Fruit fly (Drosophila melanogaster) whole organism, embryonic: Measurements from ENCODE around the gene nolo.

Experiments used
- Antp ChIP-seq: fragments of 200-800 bp; sonication (Bioruptor generic); optimal IDR thresholded peaks from 3 replicates; lab custom pipeline; 2016; ENCODE audit warnings: missing biosample characterization, missing genetic modification characterization
- Atf-2 ChIP-seq: fragments of 200-800 bp; sonication (Bioruptor generic); optimal IDR thresholded peaks from 2 replicates; lab custom pipeline; 2016; ENCODE audit warnings: missing biosample characterization, missing genetic modification characterization
- Bdp1 ChIP-seq: fragments of 200-800 bp; sonication (Bioruptor generic); optimal IDR thresholded peaks from 3 replicates; lab custom pipeline; 2016; ENCODE audit warnings: missing biosample characterization, missing genetic modification characterization
- Bgb ChIP-seq: fragments of 200-800 bp; sonication (Bioruptor generic); IDR thresholded peaks from 2 replicates; pipeline ENCODE4 v1.3.6; 2022; ENCODE audit warnings: missing biosample characterization, missing genetic modification characterization; ENCODE audit not compliant: partially characterized antibody
- CG11093 ChIP-seq: fragments of 200-800 bp; sonication (Bioruptor generic); IDR thresholded peaks from 3 replicates; pipeline ENCODE4 v1.3.6; 2022; ENCODE audit warnings: missing biosample characterization, missing genetic modification characterization
- CG13894 ChIP-seq: fragments of 200-800 bp; sonication (Bioruptor generic); optimal IDR thresholded peaks from 3 replicates; lab custom pipeline; 2018; ENCODE audit warnings: missing biosample characterization, mild to moderate bottlenecking, missing genetic modification characterization, moderate library complexity
- CG14667 ChIP-seq: fragments of 200-800 bp; sonication (Bioruptor generic); IDR thresholded peaks from 2 replicates; pipeline ENCODE4 v1.3.6; 2022; ENCODE audit warnings: missing biosample characterization, missing genetic modification characterization
- CG15073 ChIP-seq: fragments of 200-800 bp; sonication (Bioruptor generic); optimal IDR thresholded peaks from 2 replicates; lab custom pipeline; 2016; ENCODE audit warnings: missing biosample characterization, missing genetic modification characterization
- CG15269 ChIP-seq: fragments of 200-800 bp; sonication (Bioruptor generic); optimal IDR thresholded peaks from 2 replicates; lab custom pipeline; 2018; ENCODE audit warnings: missing biosample characterization, mild to moderate bottlenecking, missing genetic modification characterization, moderate library complexity
- CG15479 ChIP-seq: fragments of 200-800 bp; sonication (Bioruptor generic); optimal IDR thresholded peaks from 3 replicates; lab custom pipeline; 2019; ENCODE audit warnings: missing biosample characterization, mild to moderate bottlenecking, missing genetic modification characterization, moderate library complexity
- CG1603 ChIP-seq: fragments of 200-800 bp; sonication (Bioruptor generic); optimal IDR thresholded peaks from 2 replicates; lab custom pipeline; 2019; ENCODE audit warnings: missing biosample characterization, mild to moderate bottlenecking, missing genetic modification characterization, moderate library complexity
- CG17359 ChIP-seq: fragments of 200-800 bp; sonication (Bioruptor generic); optimal IDR thresholded peaks from 3 replicates; lab custom pipeline; 2018; ENCODE audit warnings: missing biosample characterization, mild to moderate bottlenecking, missing genetic modification characterization, moderate library complexity
- CG2129 ChIP-seq: fragments of 200-800 bp; sonication (Bioruptor generic); IDR thresholded peaks from 2 replicates; pipeline ENCODE4 v1.3.6; 2022; ENCODE audit warnings: missing biosample characterization, missing genetic modification characterization; ENCODE audit not compliant: partially characterized antibody
- CG3163 ChIP-seq: fragments of 200-800 bp; sonication (Bioruptor generic); optimal IDR thresholded peaks from 3 replicates; lab custom pipeline; 2016; ENCODE audit warnings: missing biosample characterization, missing genetic modification characterization
- CG3847 ChIP-seq: fragments of 200-800 bp; sonication (Bioruptor generic); IDR thresholded peaks from 2 replicates; pipeline ENCODE4 v1.3.6; 2022; ENCODE audit warnings: missing biosample characterization, missing genetic modification characterization
- CG6683 ChIP-seq: fragments of 200-800 bp; sonication (Bioruptor generic); optimal IDR thresholded peaks from 2 replicates; lab custom pipeline; 2017; ENCODE audit warnings: missing biosample characterization, mild to moderate bottlenecking, missing genetic modification characterization, missing genetic modification reagents
- CG6765 ChIP-seq: fragments of 200-800 bp; sonication (Bioruptor generic); optimal IDR thresholded peaks from 3 replicates; lab custom pipeline; 2017; ENCODE audit warnings: missing biosample characterization, mild to moderate bottlenecking, missing genetic modification characterization
- CG6854 ChIP-seq: fragments of 200-800 bp; sonication (Bioruptor generic); optimal IDR thresholded peaks from 3 replicates; lab custom pipeline; 2017; ENCODE audit warnings: missing biosample characterization, mild to moderate bottlenecking, missing genetic modification characterization
- CG7745 ChIP-seq: fragments of 200-800 bp; sonication (Bioruptor generic); optimal IDR thresholded peaks from 2 replicates; lab custom pipeline; 2018; ENCODE audit warnings: missing biosample characterization, mild to moderate bottlenecking, missing genetic modification characterization, moderate library complexity
- CG9215 ChIP-seq: fragments of 200-800 bp; sonication (Bioruptor generic); IDR thresholded peaks from 2 replicates; pipeline ENCODE4 v1.3.6; 2022; ENCODE audit warnings: missing biosample characterization, missing genetic modification characterization
- CG9609 ChIP-seq: fragments of 200-800 bp; sonication (Bioruptor generic); optimal IDR thresholded peaks from 3 replicates; lab custom pipeline; 2016; ENCODE audit warnings: missing biosample characterization, missing genetic modification characterization
- D19B ChIP-seq: fragments of 200-800 bp; sonication (Bioruptor generic); optimal IDR thresholded peaks from 2 replicates; lab custom pipeline; 2017; ENCODE audit warnings: missing biosample characterization, mild to moderate bottlenecking, missing genetic modification characterization
- Ets97D ChIP-seq: fragments of 200-800 bp; sonication (Bioruptor generic); optimal IDR thresholded peaks from 3 replicates; lab custom pipeline; 2016; ENCODE audit warnings: missing biosample characterization, missing genetic modification characterization
- GATAe ChIP-seq: fragments of 200-800 bp; sonication (Bioruptor generic); conservative IDR thresholded peaks from 2 replicates; pipeline ENCODE4 v1.3.6; 2022; ENCODE audit warnings: missing biosample characterization, missing genetic modification characterization
- Gsc ChIP-seq: fragments of 200-800 bp; sonication (Bioruptor generic); IDR thresholded peaks from 2 replicates; pipeline ENCODE4 v1.3.6; 2022; ENCODE audit warnings: missing biosample characterization, missing genetic modification characterization
- Hmr ChIP-seq: fragments of 200-800 bp; sonication (Bioruptor generic); optimal IDR thresholded peaks from 3 replicates; lab custom pipeline; 2017; ENCODE audit warnings: mild to moderate bottlenecking, missing biosample characterization, missing genetic modification reagents, missing genetic modification characterization
- Mad ChIP-seq: fragments of 200-800 bp; sonication (Bioruptor generic); optimal IDR thresholded peaks from 2 replicates; lab custom pipeline; 2016; ENCODE audit warnings: missing biosample characterization, missing genetic modification characterization
- Med ChIP-seq: fragments of 200-800 bp; sonication (Bioruptor generic); peaks from one replicate; lab custom pipeline; 2016; ENCODE audit warnings: missing biosample characterization, missing genetic modification characterization, mild to moderate bottlenecking, inconsistent platforms, moderate library complexity
- NC2β ChIP-seq: fragments of 200-800 bp; sonication (Bioruptor generic); optimal IDR thresholded peaks from 2 replicates; lab custom pipeline; 2016; ENCODE audit warnings: missing biosample characterization, missing genetic modification characterization
- Rfx ChIP-seq: fragments of 200-800 bp; sonication (Bioruptor generic); IDR thresholded peaks from 2 replicates; pipeline ENCODE4 v1.3.6; 2022; ENCODE audit warnings: missing biosample characterization, missing genetic modification characterization
- Xrp1 ChIP-seq: fragments of 200-800 bp; sonication (Bioruptor generic); IDR thresholded peaks from 2 replicates; pipeline ENCODE4 v1.3.6; 2022; ENCODE audit warnings: missing biosample characterization, missing genetic modification characterization
- al ChIP-seq: fragments of 200-800 bp; sonication (Bioruptor generic); IDR thresholded peaks from 2 replicates; pipeline ENCODE4 v1.3.6; 2022; ENCODE audit warnings: missing biosample characterization, missing genetic modification characterization
- btn ChIP-seq: fragments of 200-800 bp; sonication (Bioruptor generic); optimal IDR thresholded peaks from 2 replicates; lab custom pipeline; 2016; ENCODE audit warnings: missing biosample characterization, missing genetic modification characterization
- cato ChIP-seq: fragments of 200-800 bp; sonication (Bioruptor generic); optimal IDR thresholded peaks from 2 replicates; lab custom pipeline; 2016; ENCODE audit warnings: missing biosample characterization, missing genetic modification characterization, borderline replicate concordance
- dati ChIP-seq: fragments of 200-800 bp; sonication (Bioruptor generic); IDR thresholded peaks from 2 replicates; pipeline ENCODE4 v1.3.6; 2022; ENCODE audit warnings: missing biosample characterization, missing genetic modification characterization
- ems ChIP-seq: fragments of 200-800 bp; sonication (Bioruptor generic); optimal IDR thresholded peaks from 3 replicates; lab custom pipeline; 2016; ENCODE audit warnings: missing biosample characterization, missing genetic modification characterization
- en ChIP-seq: fragments of 200-800 bp; sonication (Bioruptor generic); optimal IDR thresholded peaks from 2 replicates; lab custom pipeline; 2016; ENCODE audit warnings: missing biosample characterization, missing genetic modification characterization
- esg ChIP-seq: fragments of 200-800 bp; sonication (Bioruptor generic); conservative IDR thresholded peaks from 2 replicates; pipeline ENCODE4 v1.3.6; 2022; ENCODE audit warnings: missing biosample characterization, missing genetic modification characterization
- hb ChIP-seq: fragments of 200-800 bp; sonication (Bioruptor generic); IDR thresholded peaks from 3 replicates; pipeline ENCODE4 v1.3.6; 2022; ENCODE audit warnings: missing biosample characterization, missing genetic modification characterization; ENCODE audit not compliant: partially characterized antibody
- mld ChIP-seq: fragments of 200-800 bp; sonication (Bioruptor generic); IDR thresholded peaks from 3 replicates; pipeline ENCODE4 v1.3.6; 2022; ENCODE audit warnings: missing biosample characterization, missing genetic modification characterization; ENCODE audit not compliant: partially characterized antibody
- odd ChIP-seq: fragments of 200-800 bp; sonication (Bioruptor generic); optimal IDR thresholded peaks from 2 replicates; lab custom pipeline; 2017; ENCODE audit warnings: missing biosample characterization, mild to moderate bottlenecking, missing genetic modification characterization
- pan ChIP-seq, 4 experiments: fragments of >200 bp in 3 of 4; fragments of 200-800 bp in 1 of 4; sonication (Bioruptor generic) in 1 of 4; optimal IDR thresholded peaks in 3 of 4; IDR thresholded peaks in 1 of 4; 2 replicates each; pipeline versions ENCODE4 v1.3.6 to Lab custom; 2017 to 2022; ENCODE audit warnings: missing biosample characterization in 2 of 4, missing genetic modification characterization in 2 of 4, mixed read lengths in 1 of 4
- phol ChIP-seq: fragments of 200-800 bp; sonication (Bioruptor generic); optimal IDR thresholded peaks from 3 replicates; lab custom pipeline; 2018; ENCODE audit warnings: missing biosample characterization, mild to moderate bottlenecking, missing genetic modification characterization, moderate library complexity
- repo ChIP-seq: fragments of 200-800 bp; sonication (Bioruptor generic); optimal IDR thresholded peaks from 2 replicates; lab custom pipeline; 2016; ENCODE audit warnings: missing biosample characterization, missing genetic modification characterization
- sd ChIP-seq: fragments of 200-800 bp; sonication (Bioruptor generic); optimal IDR thresholded peaks from 3 replicates; lab custom pipeline; 2018; ENCODE audit warnings: missing biosample characterization, mild to moderate bottlenecking, missing genetic modification characterization, moderate library complexity
- sqz ChIP-seq: fragments of 200-800 bp; sonication (Bioruptor generic); optimal IDR thresholded peaks from 3 replicates; lab custom pipeline; 2018; ENCODE audit warnings: missing biosample characterization, mild to moderate bottlenecking, missing genetic modification characterization
- tio ChIP-seq: fragments of 200-800 bp; sonication (Bioruptor generic); optimal IDR thresholded peaks from 2 replicates; lab custom pipeline; 2017; ENCODE audit warnings: missing biosample characterization, missing genetic modification characterization, inconsistent platforms
- trem ChIP-seq: fragments of 200-800 bp; optimal IDR thresholded peaks from 3 replicates; lab custom pipeline; 2019; ENCODE audit warnings: missing biosample characterization, mild to moderate bottlenecking, missing genetic modification characterization, moderate library complexity
- ttk ChIP-seq: fragments of 200-800 bp; sonication (Bioruptor generic); IDR thresholded peaks from 2 replicates; pipeline ENCODE4 v2.1.2; 2022; ENCODE audit warnings: missing biosample characterization, missing genetic modification characterization
- tx ChIP-seq: fragments of 200-800 bp; sonication (Bioruptor generic); optimal IDR thresholded peaks from 2 replicates; lab custom pipeline; 2016; ENCODE audit warnings: missing biosample characterization, missing genetic modification characterization
- unc-4 ChIP-seq: fragments of 200-800 bp; sonication (Bioruptor generic); IDR thresholded peaks from 2 replicates; pipeline ENCODE4 v1.3.6; 2022; ENCODE audit warnings: missing biosample characterization, missing genetic modification characterization; ENCODE audit not compliant: partially characterized antibody

nolo gene

dm6 chr2L:21677480-21677930 lies 6.4 kb upstream of the nolo start, which contains the start of gene CG2225 (continued):
- TF ChIP-seq CG3163 (GFP tag; lab: Kevin White, UChicago) (no peak), Mad (GFP tag; lab: Kevin White, UChicago) (no peak), sd (tag; lab: Kevin White, UChicago) (peak; percentile 9), CG17359 (tag; lab: Kevin White, UChicago) (no peak), sqz (no peak), Xrp1 (no peak), CG3847 (no peak), CG7745 (no peak), mld (GFP tag; lab: Robert Waterston, UW) (no peak), Bgb (GFP tag; lab: Robert Waterston, UW) (peak; percentile 69), CG6854 (GFP tag; lab: Kevin White, UChicago) (no peak), tio (GFP tag; lab: Kevin White, UChicago) (no peak), CG15269 (tag; lab: Kevin White, UChicago) (no peak), ttk (GFP tag; lab: Robert Waterston, UW) (no peak), esg (no peak), pan (optimal IDR thresholded peaks at IDR 0.05; lab: Kevin White, UChicago) (no peak), pan (GFP tag; optimal IDR thresholded peaks at IDR 0.05 in 1 of 2, IDR thresholded peaks at IDR 0.05 in 1 of 2) (no peak), CG13894 (tag; lab: Kevin White, UChicago) (peak; percentile 22), CG6683 (no peak), Ets97D (peak; percentile 3), Hmr (GFP tag; lab: Kevin White, UChicago) (no peak), en (GFP tag; lab: Kevin White, UChicago) (no peak), btn (GFP tag; lab: Kevin White, UChicago) (no peak), CG6765 (GFP tag; lab: Kevin White, UChicago) (no peak), al (no peak), CG9215 (GFP tag; lab: Robert Waterston, UW) (no peak), cato (GFP tag; lab: Kevin White, UChicago) (no peak), tx (no peak), hb (GFP tag; lab: Robert Waterston, UW) (peak; percentile 39; the same call in 1 of the 3 replicates), GATAe (GFP tag; lab: Robert Waterston, UW) (no peak), Med (GFP tag; lab: Kevin White, UChicago) (peak; percentile 5), Atf-2 (GFP tag; lab: Kevin White, UChicago) (no peak), Gsc (no peak), CG14667 (GFP tag; lab: Robert Waterston, UW) (no peak), unc-4 (peak; percentile 60; the same call in 1 of the 2 replicates), odd (GFP tag; lab: Kevin White, UChicago) (no peak), CG15479 (GFP tag; lab: Kevin White, UChicago) (no peak), D19B (GFP tag; lab: Kevin White, UChicago) (no peak), CG9609 (peak; percentile 18), CG2129 (GFP tag; lab: Robert Waterston, UW) (0 out of 2 replicates have a peak, but pooled peaks have one; percentile 13), CG15073 (no peak), ems (GFP tag; lab: Kevin White, UChicago) (no peak), trem (tag; lab: Kevin White, UChicago) (no peak), repo (GFP tag; lab: Kevin White, UChicago) (no peak), Bdp1 (GFP tag; lab: Kevin White, UChicago) (no peak), CG11093 (GFP tag; lab: Robert Waterston, UW) (no peak), Antp (GFP tag; lab: Kevin White, UChicago) (no peak), Rfx (GFP tag; lab: Robert Waterston, UW) (no peak), phol (tag; lab: Kevin White, UChicago) (peak; percentile 20), NC2β (GFP tag; lab: Kevin White, UChicago) (no peak), CG1603 (tag; lab: Kevin White, UChicago) (peak; percentile 21), dati (no peak)
